Worm (Caenorhabditis elegans) whole organism, early embryonic: ENCODE results near the gene C26E1.2.

Source experiments
- F13C5.2 ChIP-seq: sonication (generic microtip); optimal IDR thresholded peaks from 2 replicates; lab custom pipeline; 2017; ENCODE audit warnings: mild to moderate bottlenecking, missing genetic modification characterization, inconsistent platforms, missing compliant biosample characterization
- aly-1 ChIP-seq: sonication (generic microtip); optimal IDR thresholded peaks from 2 replicates; lab custom pipeline; 2016; ENCODE audit warnings: missing genetic modification characterization, missing compliant biosample characterization
- ama-1 ChIP-seq: fragments of 150-350 bp; optimal IDR thresholded peaks from 2 replicates; lab custom pipeline; 2014
- ceh-36 ChIP-seq: sonication (generic microtip); optimal IDR thresholded peaks from 2 replicates; lab custom pipeline; 2016; ENCODE audit warnings: missing genetic modification characterization, inconsistent platforms, missing compliant biosample characterization
- ets-7 ChIP-seq: sonication (generic microtip); optimal IDR thresholded peaks from 2 replicates; lab custom pipeline; 2016; ENCODE audit warnings: missing genotype, missing genetic modification characterization, missing compliant biosample characterization
- flt-1 ChIP-seq: fragments of 200-800 bp; sonication (Bioruptor generic); IDR thresholded peaks from 2 replicates; pipeline ENCODE4 v1.3.6; 2022; ENCODE audit warnings: missing genetic modification characterization, missing compliant biosample characterization
- hmg-4 ChIP-seq: fragments of 200-800 bp; sonication (Bioruptor generic); optimal IDR thresholded peaks from 2 replicates; lab custom pipeline; 2018; ENCODE audit warnings: mild to moderate bottlenecking, missing genetic modification characterization, missing compliant biosample characterization
- pes-1 ChIP-seq: fragments of 200-800 bp; sonication (Bioruptor generic); IDR thresholded peaks from 2 replicates; pipeline ENCODE4 v1.3.6; 2022; ENCODE audit warnings: missing genetic modification reagents, missing genetic modification characterization, missing compliant biosample characterization
- scrt-1 ChIP-seq: fragments of 200-800 bp; sonication (Bioruptor generic); IDR thresholded peaks from 2 replicates; pipeline ENCODE4 v1.3.6; 2022; ENCODE audit warnings: missing genetic modification characterization, missing compliant biosample characterization
- tbx-37 ChIP-seq: fragments of 200-800 bp; sonication (Bioruptor generic); conservative IDR thresholded peaks from 2 replicates; pipeline ENCODE4 v1.3.6; 2022; ENCODE audit warnings: missing genetic modification reagents, missing genetic modification characterization, missing compliant biosample characterization
- tra-4 ChIP-seq: sonication (generic microtip); optimal IDR thresholded peaks from 2 replicates; lab custom pipeline; 2017; ENCODE audit warnings: missing genetic modification characterization, missing compliant biosample characterization

ce11 chrV:13273302-13273701 is 31.6 kb upstream of the C26E1.2 start:
- TF ChIP-seq F13C5.2 (tag; lab: Kevin White, UChicago): no peak
- no peak for TF ChIP-seq ceh-36 (tag; lab: Kevin White, UChicago)
- TF ChIP-seq tbx-37 (GFP tag; lab: Robert Waterston, UW): no peak
- TF ChIP-seq ets-7 (tag; lab: Kevin White, UChicago): no peak
- TF ChIP-seq pes-1 (GFP tag; lab: Robert Waterston, UW): no peak
- TF ChIP-seq ama-1 (lab: Kevin White, UChicago): no peak
- TF ChIP-seq flt-1: no peak
- no peak for TF ChIP-seq scrt-1 (GFP tag; lab: Robert Waterston, UW)
- TF ChIP-seq tra-4 (tag; lab: Kevin White, UChicago): no peak
- no peak for TF ChIP-seq hmg-4 (GFP tag; lab: Kevin White, UChicago)
- TF ChIP-seq aly-1: no peak
